Fruit fly (Drosophila melanogaster) whole organism, pupa: ENCODE measurements around the gene Bacc.

Experiments used
- CG13204 ChIP-seq: fragments of 200-800 bp; sonication (Bioruptor generic); optimal IDR thresholded peaks from 2 replicates; lab custom pipeline; 2018; ENCODE audit warnings: missing biosample characterization, mild to moderate bottlenecking, missing genetic modification characterization, moderate library complexity
- CG17806 ChIP-seq: fragments of 200-800 bp; sonication (Bioruptor generic); optimal IDR thresholded peaks from 2 replicates; lab custom pipeline; 2018; ENCODE audit warnings: missing biosample characterization, mild to moderate bottlenecking, missing genetic modification characterization, moderate library complexity
- CG32121 ChIP-seq: fragments of 200-800 bp; sonication (Bioruptor generic); IDR thresholded peaks from 2 replicates; pipeline ENCODE4 v1.3.6; 2022; ENCODE audit warnings: missing biosample characterization, missing genetic modification characterization
- CG4496 ChIP-seq: fragments of 200-800 bp; sonication (Bioruptor generic); IDR thresholded peaks from 3 replicates; pipeline ENCODE4 v1.3.6; 2022; ENCODE audit warnings: missing biosample characterization, missing genetic modification characterization
- D1 ChIP-seq: fragments of 200-800 bp; sonication (Bioruptor generic); optimal IDR thresholded peaks from 2 replicates; lab custom pipeline; 2018; ENCODE audit warnings: missing biosample characterization, mild to moderate bottlenecking, missing genetic modification characterization, moderate library complexity
- Pif1B ChIP-seq: fragments of 200-800 bp; sonication (Bioruptor generic); optimal IDR thresholded peaks from 3 replicates; lab custom pipeline; 2016; ENCODE audit warnings: missing biosample characterization, missing genetic modification characterization
- Snoo ChIP-seq: fragments of 200-800 bp; sonication (Bioruptor generic); optimal IDR thresholded peaks from 3 replicates; lab custom pipeline; 2017; ENCODE audit warnings: missing biosample characterization, mild to moderate bottlenecking, missing genetic modification characterization, inconsistent platforms

dm6 chr2L:2769476-2770185 lies 17.4 kb downstream of the Bacc start, which contains the start of the genes colt and HINT1:
- TF ChIP-seq Pif1B (GFP tag; lab: Kevin White, UChicago), result peak; percentile 87
- TF ChIP-seq Snoo (tag; lab: Kevin White, UChicago), result peak; percentile 73
- TF ChIP-seq CG13204 (GFP tag; lab: Kevin White, UChicago), result peak; percentile 93
- TF ChIP-seq CG32121 (GFP tag; lab: Robert Waterston, UW), result peak; percentile 48; the same call in 1 of the 2 replicates
- no peak for TF ChIP-seq D1 (tag; lab: Kevin White, UChicago)
- peak; percentile 78 for TF ChIP-seq CG4496 (GFP tag; lab: Robert Waterston, UW)
- TF ChIP-seq CG17806, result peak; percentile 66
